Fruit fly (Drosophila melanogaster) whole organism, wandering third instar larva: ENCODE results near the gene Hph.

ENCODE experiments used
- Abd-B ChIP-seq: fragments of >200 bp; optimal IDR thresholded peaks from 2 replicates; lab custom pipeline; 2017; ENCODE audit warnings: missing biosample characterization, missing genetic modification characterization
- CG9705 ChIP-seq: fragments of 200-800 bp; sonication (Bioruptor generic); optimal IDR thresholded peaks from 2 replicates; lab custom pipeline; 2018; ENCODE audit warnings: missing biosample characterization, mild to moderate bottlenecking, missing genetic modification characterization
- Dif ChIP-seq: fragments of 200-275, 200-300 bp; sonication (Bioruptor generic); optimal IDR thresholded peaks from 2 replicates; lab custom pipeline; 2018; ENCODE audit warnings: missing biosample characterization, missing genetic modification characterization; ENCODE audit not compliant: partially characterized antibody
- GATAd ChIP-seq: sonication (Bioruptor generic); optimal IDR thresholded peaks from 2 replicates; lab custom pipeline; 2016; ENCODE audit warnings: missing biosample characterization, missing genetic modification characterization
- psq ChIP-seq: fragments of 200-800 bp; sonication (Bioruptor generic); optimal IDR thresholded peaks from 3 replicates; lab custom pipeline; 2017; ENCODE audit warnings: missing biosample characterization, mild to moderate bottlenecking, missing genetic modification characterization, moderate library complexity

DNA sequence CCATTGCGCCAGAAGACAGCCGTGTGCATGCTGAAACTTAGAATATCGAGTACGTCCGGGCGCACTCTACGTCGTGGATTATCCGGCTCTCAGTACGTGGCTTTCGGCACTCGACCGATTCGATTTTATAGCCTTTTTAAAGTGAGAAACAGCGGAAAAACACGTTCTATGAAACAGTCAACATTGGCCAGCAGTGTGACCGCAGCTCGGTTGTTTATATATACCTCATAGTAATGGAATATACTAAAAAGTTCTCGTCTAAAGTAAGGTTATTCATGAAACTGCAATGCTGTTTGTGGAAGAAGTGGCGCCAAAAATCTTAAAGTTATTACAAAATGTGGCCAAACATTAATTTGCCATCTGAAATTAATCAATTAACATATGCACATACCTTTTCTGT is 40.5 kb downstream of the Hph start:
- TF ChIP-seq GATAd (GFP tag; lab: Kevin White, UChicago) (no peak), CG9705 (no peak), Dif (GFP tag; lab: Kevin White, UChicago) (no peak), Abd-B (no peak), psq (GFP tag; lab: Kevin White, UChicago) (no peak)
